Worm (Caenorhabditis elegans) whole organism, early embryonic: ENCODE data around the gene C09B9.4.

ENCODE experiments used
- ama-1 ChIP-seq: fragments of 150-350 bp; optimal IDR thresholded peaks from 2 replicates; lab custom pipeline; 2014
- ets-7 ChIP-seq: sonication (generic microtip); optimal IDR thresholded peaks from 2 replicates; lab custom pipeline; 2016; ENCODE audit warnings: missing genotype, missing genetic modification characterization, missing compliant biosample characterization
- pes-1 ChIP-seq: fragments of 200-800 bp; sonication (Bioruptor generic); IDR thresholded peaks from 2 replicates; pipeline ENCODE4 v1.3.6; 2022; ENCODE audit warnings: missing genetic modification reagents, missing genetic modification characterization, missing compliant biosample characterization

ce11 chrIV:5008378-5008777 lies 24.8 kb downstream of the C09B9.4 start, which contains the start of gene srm-2:
- TF ChIP-seq ama-1 (lab: Kevin White, UChicago) (no peak), ets-7 (tag; lab: Kevin White, UChicago) (no peak), pes-1 (GFP tag; lab: Robert Waterston, UW) (no peak)
